Worm (Caenorhabditis elegans) whole organism, L4 larva: ENCODE data around the gene unc-31.

Source experiments
- ces-1 ChIP-seq: fragments of 150-350 bp; sonication (generic microtip); optimal IDR thresholded peaks from 4 replicates; lab custom pipeline; 2014; ENCODE audit warnings: missing biosample characterization, missing genetic modification reagents, missing genetic modification characterization
- hlh-30 ChIP-seq: sonication (generic microtip); optimal IDR thresholded peaks from 2 replicates; lab custom pipeline; 2017; ENCODE audit warnings: antibody characterized with exemption, mild to moderate bottlenecking, missing genetic modification characterization, missing compliant biosample characterization; ENCODE audit not compliant: insufficient read depth
- mxl-3 ChIP-seq: fragments of 200-800 bp; sonication (Bioruptor generic); optimal IDR thresholded peaks from 2 replicates; lab custom pipeline; 2018; ENCODE audit warnings: mild to moderate bottlenecking, missing genetic modification characterization, missing compliant biosample characterization

DNA sequence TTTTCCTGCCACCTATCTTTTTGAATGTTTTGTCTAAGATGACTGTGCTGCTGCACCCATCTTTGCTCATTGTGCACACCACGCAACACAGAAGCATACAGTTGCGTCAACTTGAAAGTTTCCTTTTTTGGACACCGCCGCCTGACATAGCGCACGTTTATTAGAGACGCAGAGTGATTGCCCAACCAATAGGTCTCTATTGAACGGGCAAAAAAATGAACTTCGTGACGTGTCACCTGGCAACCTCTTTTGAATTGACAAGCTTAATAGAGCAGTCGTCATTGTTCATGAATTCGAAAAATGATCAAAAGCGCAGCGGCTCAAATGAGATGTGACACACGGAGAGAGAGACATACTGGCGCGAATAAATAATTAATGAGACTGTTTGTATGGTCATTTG, 37.9 kb downstream of the unc-31 start:
- TF ChIP-seq ces-1 (GFP tag; lab: Kevin White, UChicago) (no peak), mxl-3 (no peak), hlh-30 (tag; lab: Kevin White, UChicago) (no peak)
